Worm (Caenorhabditis elegans) whole organism, L3 larva: ENCODE results near the gene srg-41.

Experiments used
- lin-39 ChIP-seq: fragments of 150-350 bp; optimal IDR thresholded peaks from 2 replicates; lab custom pipeline; 2018; ENCODE audit warnings: missing biosample characterization, missing genetic modification reagents, missing genetic modification characterization
- tbx-2 ChIP-seq: sonication (generic microtip); optimal IDR thresholded peaks from 2 replicates; lab custom pipeline; 2016; ENCODE audit warnings: mild to moderate bottlenecking, missing genetic modification characterization, missing compliant biosample characterization
- ztf-11 ChIP-seq: fragments of 150-350 bp; optimal IDR thresholded peaks from 2 replicates; lab custom pipeline; 2014; ENCODE audit warnings: missing biosample characterization, missing genetic modification characterization
- ztf-4 ChIP-seq: fragments of 150-350 bp; optimal IDR thresholded peaks from 2 replicates; lab custom pipeline; 2014; ENCODE audit warnings: missing biosample characterization, missing genetic modification characterization

- TF ChIP-seq ztf-11 (tag; lab: Kevin White, UChicago) (no peak), lin-39 (tag; lab: Kevin White, UChicago) (no peak), ztf-4 (tag; lab: Kevin White, UChicago) (no peak), tbx-2 (tag; lab: Kevin White, UChicago) (no peak)
These were observed 14.5 kb downstream of the srg-41 start, which contains the start of the genes T19C4.24 and nlp-33 for ce11 chrV:11146958-11147779.
